Worm (Caenorhabditis elegans) whole organism, L4 larva: ENCODE data around the gene parp-2.

Experiments
- D1046.2 ChIP-seq: fragments of 200-800 bp; sonication (Bioruptor generic); IDR thresholded peaks from 2 replicates; pipeline ENCODE4 v1.3.6; 2022; ENCODE audit warnings: missing genetic modification characterization, missing compliant biosample characterization
- F10B5.3 ChIP-seq: sonication (generic microtip); optimal IDR thresholded peaks from 2 replicates; lab custom pipeline; 2016; ENCODE audit warnings: mild to moderate bottlenecking, missing genetic modification characterization, missing compliant biosample characterization
- F26F4.8 ChIP-seq: fragments of 200-800 bp; sonication (Bioruptor generic); conservative IDR thresholded peaks from 2 replicates; pipeline ENCODE4 v1.3.6; 2022; ENCODE audit warnings: missing genetic modification characterization, missing compliant biosample characterization
- F37D6.2 ChIP-seq: sonication (generic microtip); optimal IDR thresholded peaks from 2 replicates; lab custom pipeline; 2016; ENCODE audit warnings: mild to moderate bottlenecking, missing genetic modification characterization, missing compliant biosample characterization
- T26A8.4 ChIP-seq: fragments of 200-800 bp; sonication (Bioruptor generic); IDR thresholded peaks from 2 replicates; pipeline ENCODE4 v1.3.6; 2022; ENCODE audit warnings: missing genetic modification characterization, missing compliant biosample characterization
- Y105C5A.15 ChIP-seq: fragments of 200-800 bp; sonication (Bioruptor generic); IDR thresholded peaks from 2 replicates; pipeline ENCODE4 v1.3.6; 2022; ENCODE audit warnings: missing genetic modification characterization, missing compliant biosample characterization
- ZK337.2 ChIP-seq: fragments of 200-800 bp; sonication (Bioruptor generic); IDR thresholded peaks from 2 replicates; pipeline ENCODE4 v1.3.6; 2022; ENCODE audit warnings: missing genetic modification reagents, missing genetic modification characterization, missing compliant biosample characterization
- ZK546.5 ChIP-seq, 2 experiments: sonication (generic microtip); optimal IDR thresholded peaks; 2 replicates each; lab custom pipeline; 2017; ENCODE audit warnings: missing biosample characterization in 2 of 2, missing genetic modification characterization in 2 of 2
- ceh-20 ChIP-seq: fragments of 200-800 bp; sonication (Bioruptor generic); IDR thresholded peaks from 2 replicates; pipeline ENCODE4 v1.3.6; 2022; ENCODE audit warnings: missing genetic modification reagents, missing genetic modification characterization, missing compliant biosample characterization
- ceh-44 ChIP-seq: fragments of 200-800 bp; sonication (Bioruptor generic); IDR thresholded peaks from 2 replicates; pipeline ENCODE4 v1.3.6; 2022; ENCODE audit warnings: missing genetic modification reagents, missing genetic modification characterization, missing compliant biosample characterization
- cey-2 ChIP-seq: sonication (generic microtip); optimal IDR thresholded peaks from 3 replicates; lab custom pipeline; 2017; ENCODE audit warnings: missing genetic modification characterization, mild to moderate bottlenecking, missing compliant biosample characterization, antibody characterized with exemption, borderline replicate concordance; ENCODE audit not compliant: insufficient read depth
- ctbp-1 ChIP-seq: fragments of 200-800 bp; sonication (Bioruptor generic); IDR thresholded peaks from 2 replicates; pipeline ENCODE4 v1.3.6; 2022; ENCODE audit warnings: missing genetic modification reagents, missing genetic modification characterization, missing compliant biosample characterization
- daf-16 ChIP-seq, 3 experiments: sonication (generic microtip); optimal IDR thresholded peaks; 2 replicates each; lab custom pipeline; 2016 to 2017; ENCODE audit warnings: missing genetic modification characterization in 3 of 3, missing genetic modification reagents in 3 of 3, mild to moderate bottlenecking in 2 of 3, missing compliant biosample characterization in 2 of 3, missing biosample characterization in 1 of 3, moderate library complexity in 1 of 3
- daf-19 ChIP-seq: fragments of 200-800 bp; sonication (Bioruptor generic); conservative IDR thresholded peaks from 2 replicates; pipeline ENCODE4 v1.3.6; 2022; ENCODE audit warnings: missing genetic modification characterization, missing compliant biosample characterization
- dmd-6 ChIP-seq: fragments of 200-800 bp; sonication (Bioruptor generic); IDR thresholded peaks from 2 replicates; pipeline ENCODE4 v1.3.6; 2022; ENCODE audit warnings: missing genetic modification reagents, missing genetic modification characterization, missing compliant biosample characterization
- dve-1 ChIP-seq: sonication (generic microtip); optimal IDR thresholded peaks from 2 replicates; lab custom pipeline; 2017; ENCODE audit warnings: antibody characterized with exemption, mild to moderate bottlenecking, missing genetic modification characterization, missing compliant biosample characterization; ENCODE audit not compliant: insufficient read depth
- egl-27 ChIP-seq: sonication (generic microtip); optimal IDR thresholded peaks from 3 replicates; lab custom pipeline; 2017; ENCODE audit warnings: missing biosample characterization, missing genetic modification reagents, missing genetic modification characterization
- fos-1 ChIP-seq: fragments of 150-350 bp; optimal IDR thresholded peaks from 2 replicates; lab custom pipeline; 2014; ENCODE audit warnings: missing biosample characterization, missing genetic modification characterization
- gei-8 ChIP-seq: fragments of 200-800 bp; sonication (Bioruptor generic); optimal IDR thresholded peaks from 2 replicates; lab custom pipeline; 2018; ENCODE audit warnings: mild to moderate bottlenecking, missing genetic modification characterization, missing compliant biosample characterization
- hlh-30 ChIP-seq: sonication (generic microtip); optimal IDR thresholded peaks from 2 replicates; lab custom pipeline; 2017; ENCODE audit warnings: antibody characterized with exemption, mild to moderate bottlenecking, missing genetic modification characterization, missing compliant biosample characterization; ENCODE audit not compliant: insufficient read depth
- hmg-1.1 ChIP-seq: fragments of 200-800 bp; sonication (Bioruptor generic); IDR thresholded peaks from 2 replicates; pipeline ENCODE4 v1.3.6; 2022; ENCODE audit warnings: missing genetic modification reagents, missing genetic modification characterization, missing compliant biosample characterization
- lim-7 ChIP-seq: fragments of 200-800 bp; sonication (Bioruptor generic); IDR thresholded peaks from 2 replicates; pipeline ENCODE4 v1.3.6; 2022; ENCODE audit warnings: missing genetic modification characterization, missing compliant biosample characterization
- lin-13 ChIP-seq: fragments of 150-350 bp; optimal IDR thresholded peaks from 2 replicates; lab custom pipeline; 2014; ENCODE audit warnings: missing biosample characterization, missing genetic modification reagents, missing genetic modification characterization
- lin-29 ChIP-seq: fragments of 200-800 bp; sonication (Bioruptor generic); IDR thresholded peaks from 2 replicates; pipeline ENCODE4 v1.3.6; 2022; ENCODE audit warnings: missing genetic modification reagents, missing genetic modification characterization, missing compliant biosample characterization
- lin-38 ChIP-seq: fragments of 200-800 bp; sonication (Bioruptor generic); IDR thresholded peaks from 2 replicates; pipeline ENCODE4 v1.3.6; 2022; ENCODE audit warnings: missing genetic modification reagents, missing genetic modification characterization, missing compliant biosample characterization
- madf-9 ChIP-seq: fragments of 200-800 bp; sonication (Bioruptor generic); conservative IDR thresholded peaks from 2 replicates; pipeline ENCODE4 v1.3.6; 2022; ENCODE audit warnings: missing genetic modification reagents, missing genetic modification characterization, missing compliant biosample characterization
- mdl-1 ChIP-seq, 2 experiments: fragments of 150-350 bp in 1 of 2; sonication (generic microtip) in 1 of 2; optimal IDR thresholded peaks; 2 replicates each; lab custom pipeline; 2014 to 2017; ENCODE audit warnings: missing biosample characterization in 2 of 2, missing genetic modification characterization in 2 of 2
- mep-1 ChIP-seq: fragments of 150-350 bp; sonication (generic microtip); optimal IDR thresholded peaks from 3 replicates; lab custom pipeline; 2014; ENCODE audit warnings: missing biosample characterization, missing genetic modification characterization
- mes-2 ChIP-seq: sonication (generic microtip); optimal IDR thresholded peaks from 2 replicates; lab custom pipeline; 2016; ENCODE audit warnings: missing genotype, mild to moderate bottlenecking, missing genetic modification characterization, missing compliant biosample characterization; ENCODE audit not compliant: poor library complexity, severe bottlenecking
- mxl-2 ChIP-seq: fragments of 200-800 bp; sonication (Bioruptor generic); conservative IDR thresholded peaks from 2 replicates; pipeline ENCODE4 v1.3.6; 2022; ENCODE audit warnings: missing genetic modification reagents, missing genetic modification characterization, missing compliant biosample characterization
- nhr-102 ChIP-seq: sonication (generic microtip); optimal IDR thresholded peaks from 2 replicates; lab custom pipeline; 2016; ENCODE audit warnings: mild to moderate bottlenecking, missing genetic modification characterization, moderate library complexity, missing compliant biosample characterization
- nhr-11 ChIP-seq: fragments of 150-350 bp; optimal IDR thresholded peaks from 2 replicates; lab custom pipeline; 2014; ENCODE audit warnings: missing biosample characterization, missing genetic modification characterization
- nhr-237 ChIP-seq: sonication (generic microtip); optimal IDR thresholded peaks from 2 replicates; lab custom pipeline; 2017; ENCODE audit warnings: missing biosample characterization, missing genetic modification characterization
- nhr-42 ChIP-seq: fragments of 200-800 bp; sonication (Bioruptor generic); IDR thresholded peaks from 2 replicates; pipeline ENCODE4 v1.3.6; 2022; ENCODE audit warnings: missing genetic modification characterization, missing compliant biosample characterization
- nhr-48 ChIP-seq: sonication (generic microtip); optimal IDR thresholded peaks from 2 replicates; lab custom pipeline; 2016; ENCODE audit warnings: mild to moderate bottlenecking, missing genetic modification characterization, missing compliant biosample characterization
- nhr-6 ChIP-seq: fragments of 150-350 bp; optimal IDR thresholded peaks from 2 replicates; lab custom pipeline; 2014; ENCODE audit warnings: missing biosample characterization, missing genetic modification characterization
- nhr-77 ChIP-seq: fragments of 150-350 bp; optimal IDR thresholded peaks from 2 replicates; lab custom pipeline; 2014; ENCODE audit warnings: missing biosample characterization, missing genetic modification characterization
- saeg-2 ChIP-seq: fragments of 200-800 bp; sonication (Bioruptor generic); IDR thresholded peaks from 2 replicates; pipeline ENCODE4 v1.3.6; 2022; ENCODE audit warnings: missing genetic modification reagents, missing genetic modification characterization, missing compliant biosample characterization
- spr-1 ChIP-seq: sonication (generic microtip); optimal IDR thresholded peaks from 2 replicates; lab custom pipeline; 2016; ENCODE audit warnings: mild to moderate bottlenecking, missing genetic modification characterization, missing compliant biosample characterization
- spr-3 ChIP-seq: fragments of 200-800 bp; sonication (Bioruptor generic); optimal IDR thresholded peaks from 2 replicates; lab custom pipeline; 2018; ENCODE audit warnings: mild to moderate bottlenecking, missing genetic modification characterization, missing compliant biosample characterization
- tag-97 ChIP-seq: fragments of 200-800 bp; sonication (Bioruptor generic); IDR thresholded peaks from 2 replicates; pipeline ENCODE4 v1.3.6; 2022; ENCODE audit warnings: missing genetic modification characterization, missing compliant biosample characterization
- unc-62 ChIP-seq, 3 experiments: fragments of 150-350 bp in 1 of 3; sonication (generic microtip); optimal IDR thresholded peaks in 2 of 3; peaks in 1 of 3; 1 replicate in 1 of 3; 2 replicates in 2 of 3; lab custom pipeline; 2014 to 2017; ENCODE audit warnings: missing biosample characterization in 3 of 3, missing genetic modification characterization in 3 of 3, missing genetic modification reagents in 3 of 3, missing genotype in 1 of 3
- vab-7 ChIP-seq: fragments of 200-800 bp; sonication (Bioruptor generic); IDR thresholded peaks from 2 replicates; pipeline ENCODE4 v1.3.6; 2022; ENCODE audit warnings: missing genetic modification reagents, missing genetic modification characterization, missing compliant biosample characterization
- zag-1 ChIP-seq: fragments of 150-350 bp; optimal IDR thresholded peaks from 2 replicates; lab custom pipeline; 2014; ENCODE audit warnings: missing biosample characterization, missing genetic modification characterization
- zfp-2 ChIP-seq: sonication (generic microtip); optimal IDR thresholded peaks from 2 replicates; lab custom pipeline; 2016; ENCODE audit warnings: mild to moderate bottlenecking, missing genetic modification characterization, missing compliant biosample characterization
- zfp-3 ChIP-seq: fragments of 200-800 bp; sonication (Bioruptor generic); conservative IDR thresholded peaks from 2 replicates; pipeline ENCODE4 v1.3.6; 2022; ENCODE audit warnings: missing genetic modification reagents, missing genetic modification characterization, missing compliant biosample characterization
- zip-11 ChIP-seq: fragments of 200-800 bp; sonication (Bioruptor generic); IDR thresholded peaks from 2 replicates; pipeline ENCODE4 v1.3.6; 2022; ENCODE audit warnings: missing genetic modification characterization, missing compliant biosample characterization
- zip-2 ChIP-seq: fragments of 150-350 bp; optimal IDR thresholded peaks from 2 replicates; lab custom pipeline; 2014; ENCODE audit warnings: missing biosample characterization, missing genetic modification characterization
- ztf-7 ChIP-seq: fragments of 150-350 bp; optimal IDR thresholded peaks from 2 replicates; lab custom pipeline; 2014; ENCODE audit warnings: missing biosample characterization, missing genetic modification characterization

The parp-2 gene

DNA sequence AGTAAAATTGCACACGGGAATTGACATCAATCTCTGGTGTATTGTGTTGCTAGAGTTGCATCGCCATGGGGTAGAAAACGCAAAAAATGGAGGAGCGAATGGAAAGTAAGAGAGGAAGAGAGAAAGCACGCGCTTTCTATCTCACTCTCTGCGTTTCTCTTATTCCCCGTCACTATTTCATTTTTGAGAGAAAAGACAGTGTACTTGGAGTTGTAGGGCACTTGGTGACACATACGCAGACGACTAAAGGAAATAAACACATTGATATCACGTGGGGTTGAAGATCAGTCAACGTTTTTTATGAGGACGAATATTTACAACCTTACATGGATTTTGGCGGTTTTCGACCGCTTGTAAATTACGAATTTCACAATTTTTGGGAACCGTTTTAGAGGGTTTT, 10.6 kb downstream of the parp-2 start (continued):
- no peak for TF ChIP-seq madf-9
- peak; percentile 75 for TF ChIP-seq fos-1 (tag; lab: Kevin White, UChicago)
- peak; percentile 85 for TF ChIP-seq ceh-20 (GFP tag; lab: Robert Waterston, UW)
- TF ChIP-seq zip-2 = peak; percentile 37
- peak; percentile 43 for TF ChIP-seq ztf-7 (tag; lab: Kevin White, UChicago)
- TF ChIP-seq nhr-6 = peak; percentile 98
- no peak for TF ChIP-seq zip-11 (GFP tag; lab: Robert Waterston, UW)
- TF ChIP-seq ctbp-1 = peak; percentile 61; the same call in 1 of the 2 replicates
- TF ChIP-seq zfp-2 = peak; percentile 38
- TF ChIP-seq hmg-1.1 = peak; percentile 88
- TF ChIP-seq unc-62 (GFP tag; optimal IDR thresholded peaks at IDR 0.05 in 1 of 2; lab: Kevin White, UChicago) = peak in 1 of 2 experiments; percentile 100
- no peak for TF ChIP-seq unc-62 (tag; optimal IDR thresholded peaks at IDR 0.05; lab: Kevin White, UChicago)
- peak; percentile 76 for TF ChIP-seq T26A8.4 (GFP tag; lab: Robert Waterston, UW)
- peak; percentile 100 for TF ChIP-seq nhr-11
- TF ChIP-seq hlh-30 (tag; lab: Kevin White, UChicago) = peak; percentile 99
- peak; percentile 91 for TF ChIP-seq gei-8 (GFP tag; lab: Kevin White, UChicago)
- peak; percentile 79 for TF ChIP-seq cey-2 (tag; lab: Kevin White, UChicago)
- TF ChIP-seq nhr-77 (tag; lab: Kevin White, UChicago) = peak; percentile 94
- no peak; the same call in 1 of the 2 replicates for TF ChIP-seq lin-38 (GFP tag; lab: Robert Waterston, UW)
- peak; percentile 72 to 82 for TF ChIP-seq daf-16 (GFP tag; optimal IDR thresholded peaks at IDR 0.05; lab: Kevin White, UChicago)
- peak; percentile 98 for TF ChIP-seq daf-16 (tag; optimal IDR thresholded peaks at IDR 0.05; lab: Kevin White, UChicago)
- TF ChIP-seq nhr-42 (GFP tag; lab: Robert Waterston, UW) = peak; percentile 76; the same call in 1 of the 2 replicates
- TF ChIP-seq ceh-44 (GFP tag; lab: Robert Waterston, UW) = no peak
- no peak for TF ChIP-seq ZK546.5 (tag; optimal IDR thresholded peaks at IDR 0.05; lab: Kevin White, UChicago)
- TF ChIP-seq mes-2 (tag; lab: Kevin White, UChicago) = peak; percentile 78
- TF ChIP-seq dve-1 (tag; lab: Kevin White, UChicago) = peak; percentile 99
- peak; percentile 97 for TF ChIP-seq nhr-48
- TF ChIP-seq lin-29 (GFP tag; lab: Robert Waterston, UW) = peak; percentile 64; the same call in 1 of the 2 replicates
- peak; percentile 42 for TF ChIP-seq F37D6.2 (tag; lab: Kevin White, UChicago)
- no peak for TF ChIP-seq egl-27 (tag; lab: Kevin White, UChicago)
- 0 out of 2 replicates have a peak, but pooled peaks have one; percentile 50 for TF ChIP-seq zfp-3 (GFP tag; lab: Robert Waterston, UW)
- peak; percentile 99 to 100 for TF ChIP-seq mdl-1 (tag; optimal IDR thresholded peaks at IDR 0.05; lab: Kevin White, UChicago)
- peak; percentile 74; the same call in 1 of the 2 replicates for TF ChIP-seq saeg-2 (GFP tag; lab: Robert Waterston, UW)
- TF ChIP-seq lin-13 (GFP tag; lab: Kevin White, UChicago) = peak; percentile 78
- no peak for TF ChIP-seq nhr-237 (tag; lab: Kevin White, UChicago)
- TF ChIP-seq D1046.2 (GFP tag; lab: Robert Waterston, UW) = no peak
- TF ChIP-seq spr-3 (GFP tag; lab: Kevin White, UChicago) = no peak
- TF ChIP-seq zag-1 (tag; lab: Kevin White, UChicago) = no peak
- TF ChIP-seq ZK337.2 (GFP tag; lab: Robert Waterston, UW) = no peak

DNA sequence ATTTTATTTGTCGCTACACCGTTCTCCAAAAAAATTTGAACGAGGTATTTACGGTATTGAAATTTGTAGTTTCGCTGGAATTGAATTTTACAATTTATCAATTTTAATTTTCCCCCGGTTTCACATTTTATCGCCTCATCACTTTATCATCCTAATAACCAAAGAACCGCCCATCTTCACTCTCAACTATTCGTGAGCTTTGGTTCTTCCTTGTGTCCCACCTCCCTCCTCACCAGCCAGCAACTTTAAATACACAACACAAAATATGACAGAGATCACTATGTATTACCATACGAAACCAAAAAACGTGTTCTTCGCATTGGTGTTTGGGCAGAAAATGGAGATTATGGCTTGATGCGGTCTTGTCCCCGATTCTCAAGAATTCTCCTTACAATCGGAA, 11.2 kb downstream of the parp-2 start:
- TF ChIP-seq zip-11 (GFP tag; lab: Robert Waterston, UW) (no peak), dve-1 (tag; lab: Kevin White, UChicago) (peak; percentile 73), Y105C5A.15 (no peak), dmd-6 (GFP tag; lab: Robert Waterston, UW) (peak; percentile 72), lim-7 (GFP tag; lab: Robert Waterston, UW) (no peak), nhr-102 (no peak), mxl-2 (GFP tag; lab: Robert Waterston, UW) (no peak), nhr-6 (no peak), egl-27 (tag; lab: Kevin White, UChicago) (no peak), daf-19 (GFP tag; lab: Robert Waterston, UW) (no peak), F26F4.8 (GFP tag; lab: Robert Waterston, UW) (no peak), vab-7 (GFP tag; lab: Robert Waterston, UW) (no peak), lin-38 (GFP tag; lab: Robert Waterston, UW) (no peak), nhr-77 (tag; lab: Kevin White, UChicago) (no peak), tag-97 (GFP tag; lab: Robert Waterston, UW) (no peak), spr-1 (tag; lab: Kevin White, UChicago) (no peak), F10B5.3 (tag; lab: Kevin White, UChicago) (no peak), mep-1 (tag; lab: Kevin White, UChicago) (peak; percentile 6)
